Fruit fly (Drosophila melanogaster): Measurements from ENCODE around the gene Atg16.

Gene Atg16

dm6 chr3R:29866706-29867105 lies 31.8 kb upstream of the Atg16 start (continued):
- TF ChIP-seq Fer1 (GFP tag; optimal IDR thresholded peaks at IDR 0.05): peak; percentile 58

- no peak for TF ChIP-seq Hmr (GFP tag; optimal IDR thresholded peaks at IDR 0.05)
- no peak for TF ChIP-seq Ravus (GFP tag; IDR thresholded peaks at IDR 0.05)
- TF ChIP-seq CG16779 (GFP tag; IDR thresholded peaks at IDR 0.05): peak; percentile 28; the same call in 1 of the 2 replicates
- no peak for TF ChIP-seq scrt (GFP tag; optimal IDR thresholded peaks at IDR 0.05)
- no peak for TF ChIP-seq Sox100B (GFP tag; optimal IDR thresholded peaks at IDR 0.05)
- TF ChIP-seq CG6791 (GFP tag; IDR thresholded peaks at IDR 0.05; ENCODE audit: partially characterized antibody): 0 out of 3 replicates have a peak, but pooled peaks have one; percentile 25
- TF ChIP-seq CrebB (tag; optimal IDR thresholded peaks at IDR 0.05): no peak
- peak; percentile 11; the same call in 1 of the 3 replicates for TF ChIP-seq zfh1 (GFP tag; IDR thresholded peaks at IDR 0.05)
- peak; percentile 70 for TF ChIP-seq Med (GFP tag)
- no peak for TF ChIP-seq CG42726 (GFP tag; IDR thresholded peaks at IDR 0.05; ENCODE audit: partially characterized antibody)
- TF ChIP-seq Atf6 (GFP tag; IDR thresholded peaks at IDR 0.05): 0 out of 2 replicates have a peak, but pooled peaks have one; percentile 18
- peak; percentile 15; the same call in 1 of the 2 replicates for TF ChIP-seq sob (GFP tag; IDR thresholded peaks at IDR 0.05)
- TF ChIP-seq dimm (GFP tag; IDR thresholded peaks at IDR 0.05): no peak
- TF ChIP-seq CG32532 (GFP tag; IDR thresholded peaks at IDR 0.05): 0 out of 2 replicates have a peak, but pooled peaks have one; percentile 11
- TF ChIP-seq CG11504 (tag; optimal IDR thresholded peaks at IDR 0.05): no peak
- 0 out of 4 replicates have a peak, but pooled peaks have one; percentile 22 for TF ChIP-seq chinmo (GFP tag; IDR thresholded peaks at IDR 0.05; ENCODE audit: partially characterized antibody)
- TF ChIP-seq tll (GFP tag; optimal IDR thresholded peaks at IDR 0.05): no peak
- 0 out of 3 replicates have a peak, but pooled peaks have one; percentile 33 for TF ChIP-seq dysf (GFP tag; IDR thresholded peaks at IDR 0.05)
Observed at dm6 chr3R:29862795-29863194, 27.9 kb upstream of the Atg16 start.

- TF ChIP-seq CG2712 (tag; optimal IDR thresholded peaks at IDR 0.05): peak; percentile 44
- peak; percentile 42 for TF ChIP-seq ind (GFP tag; optimal IDR thresholded peaks at IDR 0.05)
- peak; percentile 39 for TF ChIP-seq CG13894 (tag; optimal IDR thresholded peaks at IDR 0.05)
- TF ChIP-seq bsh (GFP tag; optimal IDR thresholded peaks at IDR 0.05): peak in 1 of 2 experiments; percentile 51
- peak; percentile 67 for TF ChIP-seq Dbx (GFP tag; IDR thresholded peaks at IDR 0.05)
- TF ChIP-seq CG2116 (GFP tag; optimal IDR thresholded peaks at IDR 0.05): peak; percentile 71
- peak; percentile 19 for TF ChIP-seq CG12155 (GFP tag; optimal IDR thresholded peaks at IDR 0.05)
- peak; percentile 7; the same call in 1 of the 2 replicates for TF ChIP-seq sisA (GFP tag; IDR thresholded peaks at IDR 0.05)
- TF ChIP-seq CG31388 (GFP tag; optimal IDR thresholded peaks at IDR 0.05): no peak
- TF ChIP-seq CG4328 (GFP tag; optimal IDR thresholded peaks at IDR 0.05): peak; percentile 72
- TF ChIP-seq CG16779 (GFP tag; IDR thresholded peaks at IDR 0.05): no peak
- peak; percentile 4 for TF ChIP-seq fd64A (GFP tag; optimal IDR thresholded peaks at IDR 0.05)
- peak; percentile 55 for TF ChIP-seq CG8290 (GFP tag; optimal IDR thresholded peaks at IDR 0.05)
- TF ChIP-seq CG8290 (tag; optimal IDR thresholded peaks at IDR 0.05): peak; percentile 36 to 68
- TF ChIP-seq CG5953 (GFP tag; IDR thresholded peaks at IDR 0.05): peak; percentile 42; the same call in 1 of the 2 replicates
- TF ChIP-seq amos (GFP tag; IDR thresholded peaks at IDR 0.05; ENCODE audit: partially characterized antibody): no peak
- no peak for TF ChIP-seq Hey (tag; optimal IDR thresholded peaks at IDR 0.05)
- TF ChIP-seq Fer2 (tag; optimal IDR thresholded peaks at IDR 0.05): peak; percentile 67
- no peak for TF ChIP-seq CG10959 (GFP tag; IDR thresholded peaks at IDR 0.05)
- peak; percentile 80 for TF ChIP-seq CG11504 (tag; optimal IDR thresholded peaks at IDR 0.05)
- TF ChIP-seq stwl (tag; optimal IDR thresholded peaks at IDR 0.05): peak; percentile 35
- no peak for TF ChIP-seq CG7745 (tag; optimal IDR thresholded peaks at IDR 0.05)
- TF ChIP-seq p53 (GFP tag; optimal IDR thresholded peaks at IDR 0.05): peak; percentile 25
- no peak for TF ChIP-seq sqz (GFP tag; optimal IDR thresholded peaks at IDR 0.05)
- peak in 1 of 3 experiments; percentile 55 for TF ChIP-seq lola (GFP tag; optimal IDR thresholded peaks at IDR 0.05)
- TF ChIP-seq esg (GFP tag; conservative IDR thresholded peaks at IDR 0.05): no peak; the same call in 1 of the 2 replicates
- TF ChIP-seq fd96Cb (tag; optimal IDR thresholded peaks at IDR 0.05): peak; percentile 42
- TF ChIP-seq CG30403 (GFP tag; optimal IDR thresholded peaks at IDR 0.05): peak; percentile 58
Observed at dm6 chr3R:29861432-29862249, 26.7 kb upstream of the Atg16 start, which contains the start of the genes CG15514 and RpS8. CG15514 (minus strand) TSS chr3R:29861494. RpS8 (plus strand) TSS chr3R:29861582.

Measured in whole organism, embryonic.